Fruit fly (Drosophila melanogaster) whole organism, wandering third instar larva: Measurements from ENCODE around the gene Mettl14.

Experiments used
- Abd-B ChIP-seq: fragments of >200 bp; optimal IDR thresholded peaks from 2 replicates; lab custom pipeline; 2017; ENCODE audit warnings: missing biosample characterization, missing genetic modification characterization
- CG9705 ChIP-seq: fragments of 200-800 bp; sonication (Bioruptor generic); optimal IDR thresholded peaks from 2 replicates; lab custom pipeline; 2018; ENCODE audit warnings: missing biosample characterization, mild to moderate bottlenecking, missing genetic modification characterization
- dmrt93B ChIP-seq: fragments of 200-800 bp; sonication (Bioruptor generic); optimal IDR thresholded peaks from 2 replicates; lab custom pipeline; 2018; ENCODE audit warnings: missing biosample characterization, mild to moderate bottlenecking, missing genetic modification characterization
- dsf ChIP-seq: sonication (Bioruptor generic); optimal IDR thresholded peaks from 2 replicates; lab custom pipeline; 2016; ENCODE audit warnings: missing biosample characterization, missing genetic modification characterization, borderline replicate concordance
- foxo ChIP-seq, 2 experiments: fragments of 200-800 bp; sonication (Bioruptor generic); optimal IDR thresholded peaks; 2 replicates in 1 of 2; 3 replicates in 1 of 2; lab custom pipeline; 2016 to 2017; ENCODE audit warnings: missing biosample characterization in 2 of 2, missing genetic modification characterization in 2 of 2
- fru ChIP-seq: fragments of 200-800 bp; sonication (Bioruptor generic); optimal IDR thresholded peaks from 3 replicates; lab custom pipeline; 2016; ENCODE audit warnings: missing biosample characterization, mild to moderate bottlenecking, missing genetic modification characterization
- lola ChIP-seq: fragments of >200 bp; optimal IDR thresholded peaks from 2 replicates; lab custom pipeline; 2017; ENCODE audit warnings: missing biosample characterization, missing genetic modification characterization
- pan ChIP-seq: fragments of >200 bp; optimal IDR thresholded peaks from 2 replicates; lab custom pipeline; 2017

- no peak for TF ChIP-seq CG9705
- no peak for TF ChIP-seq foxo (GFP tag; optimal IDR thresholded peaks at IDR 0.05; lab: Kevin White, UChicago)
- TF ChIP-seq pan = no peak
- TF ChIP-seq lola (GFP tag; lab: Kevin White, UChicago) = no peak
- no peak for TF ChIP-seq Abd-B (GFP tag; lab: Kevin White, UChicago)
- TF ChIP-seq fru (GFP tag; lab: Kevin White, UChicago) = no peak
- TF ChIP-seq dsf (GFP tag; lab: Kevin White, UChicago) = no peak
- no peak for TF ChIP-seq dmrt93B (GFP tag; lab: Kevin White, UChicago)
Observed at dm6 chr2L:8288087-8288486, 20.1 kb upstream of the Mettl14 start.
